Worm (Caenorhabditis elegans): ENCODE results near the gene Y43F8B.14.

Y43F8B.14 gene

DNA sequence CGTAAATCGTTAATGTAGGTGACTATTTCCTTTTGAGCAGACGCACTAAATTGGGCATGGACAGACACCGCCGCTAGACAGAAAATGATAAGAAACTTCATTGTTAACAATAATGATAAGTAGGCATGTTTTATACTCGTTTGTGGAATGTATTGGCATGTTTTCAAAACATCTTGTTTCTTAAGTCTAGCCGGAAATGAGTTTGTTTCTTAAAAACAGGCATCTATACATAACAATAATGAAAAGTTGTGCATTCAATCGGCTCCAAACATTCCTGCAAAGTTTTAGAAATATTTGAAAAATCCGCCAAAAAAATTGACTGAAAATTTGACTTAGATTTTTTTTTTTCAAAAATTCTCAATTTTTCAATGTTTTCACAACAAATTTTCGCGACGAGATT, 39.8 kb upstream of the Y43F8B.14 start, which contains the start of gene scl-21:
TSS of gene scl-21 (minus strand) at position 101 of the 400 bp plus-strand sequence.
- no peak for TF ChIP-seq egrh-3 (GFP tag; IDR thresholded peaks at IDR 0.05)
- TF ChIP-seq lsl-1 (GFP tag; optimal IDR thresholded peaks at IDR 0.05), result no peak
- TF ChIP-seq snpc-4 (GFP tag; optimal IDR thresholded peaks at IDR 0.05), result no peak
- TF ChIP-seq snpc-4 (tag; optimal IDR thresholded peaks at IDR 0.05), result no peak
- TF ChIP-seq F37B4.10 (GFP tag; IDR thresholded peaks at IDR 0.05), result no peak
- TF ChIP-seq let-607 (tag; optimal IDR thresholded peaks at IDR 0.05), result no peak
- no peak for TF ChIP-seq cebp-2 (GFP tag; IDR thresholded peaks at IDR 0.05)
- no peak for TF ChIP-seq hlh-26 (GFP tag; conservative IDR thresholded peaks at IDR 0.05)
- TF ChIP-seq fkh-3 (tag; optimal IDR thresholded peaks at IDR 0.05), result no peak
- no peak for TF ChIP-seq mes-4 (tag; optimal IDR thresholded peaks at IDR 0.05)
- TF ChIP-seq cebp-1 (GFP tag; IDR thresholded peaks at IDR 0.05), result no peak
- TF ChIP-seq cebp-1 (tag; optimal IDR thresholded peaks at IDR 0.05), result no peak
- TF ChIP-seq lin-54 (GFP tag; optimal IDR thresholded peaks at IDR 0.05), result no peak
- TF ChIP-seq bed-1 (GFP tag; IDR thresholded peaks at IDR 0.05), result no peak
- TF ChIP-seq ztf-22 (GFP tag; optimal IDR thresholded peaks at IDR 0.05), result no peak

DNA sequence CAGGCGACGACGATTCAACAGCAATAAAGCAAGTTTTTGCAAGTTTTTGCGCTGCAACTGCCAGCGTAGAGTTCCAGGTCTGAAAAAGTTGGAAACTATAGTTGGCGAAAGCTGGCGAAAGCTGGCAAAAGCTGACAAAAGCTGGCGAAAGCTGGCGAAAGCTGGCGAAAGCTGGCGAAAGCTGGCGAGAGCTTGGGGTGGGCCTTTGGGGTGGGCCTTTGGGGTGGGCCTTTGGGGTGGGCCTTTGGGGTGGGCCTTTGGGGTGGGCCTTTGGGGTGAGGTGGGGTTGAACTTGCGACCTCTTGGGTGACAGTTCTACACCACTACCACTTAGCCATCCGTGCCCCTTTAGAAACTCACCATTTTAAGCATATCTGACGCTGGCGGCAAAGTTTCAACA, 39.4 kb upstream of the Y43F8B.14 start:
- TF ChIP-seq bed-1 (GFP tag; IDR thresholded peaks at IDR 0.05), result no peak
- TF ChIP-seq pbrm-1 (GFP tag; IDR thresholded peaks at IDR 0.05), result no peak
- no peak for TF ChIP-seq atf-7 (tag; optimal IDR thresholded peaks at IDR 0.05)
- no peak for TF ChIP-seq cebp-1 (GFP tag; IDR thresholded peaks at IDR 0.05)
- no peak for TF ChIP-seq cebp-1 (tag; optimal IDR thresholded peaks at IDR 0.05)
- no peak for TF ChIP-seq chd-7 (tag; optimal IDR thresholded peaks at IDR 0.05)
- no peak for TF ChIP-seq ZK185.1 (tag; optimal IDR thresholded peaks at IDR 0.05; ENCODE audit: poor library complexity, severe bottlenecking)
- TF ChIP-seq C06A6.2 (GFP tag; conservative IDR thresholded peaks at IDR 0.05), result no peak
- TF ChIP-seq zfh-2 (GFP tag; conservative IDR thresholded peaks at IDR 0.05), result peak; percentile 83
- TF ChIP-seq ceh-100 (GFP tag; IDR thresholded peaks at IDR 0.05), result no peak
- 0 out of 2 replicates have a peak, but pooled peaks have one; percentile 11 for TF ChIP-seq mcd-1 (GFP tag; IDR thresholded peaks at IDR 0.05)
- TF ChIP-seq sptf-2 (GFP tag; optimal IDR thresholded peaks at IDR 0.05), result no peak
- no peak for TF ChIP-seq aptf-2 (GFP tag; conservative IDR thresholded peaks at IDR 0.05)
- TF ChIP-seq snpc-3.4 (tag; optimal IDR thresholded peaks at IDR 0.05), result no peak
- TF ChIP-seq snpc-4 (GFP tag; optimal IDR thresholded peaks at IDR 0.05), result no peak
- no peak for TF ChIP-seq snpc-4 (tag; optimal IDR thresholded peaks at IDR 0.05)
- TF ChIP-seq madf-10 (tag; optimal IDR thresholded peaks at IDR 0.05), result no peak
- TF ChIP-seq rpc-1 (optimal IDR thresholded peaks at IDR 0.05), result no peak
- TF ChIP-seq rpc-1 (tag; optimal IDR thresholded peaks at IDR 0.05), result peak; percentile 22
- TF ChIP-seq ztf-28 (GFP tag; IDR thresholded peaks at IDR 0.05), result 0 out of 2 replicates have a peak, but pooled peaks have one; percentile 36
- TF ChIP-seq egrh-3 (GFP tag; IDR thresholded peaks at IDR 0.05), result peak; percentile 72; the same call in 1 of the 2 replicates
- TF ChIP-seq nhr-27 (tag; optimal IDR thresholded peaks at IDR 0.05), result no peak
- TF ChIP-seq somi-1 (GFP tag; optimal IDR thresholded peaks at IDR 0.05), result no peak
- TF ChIP-seq lin-26 (GFP tag; IDR thresholded peaks at IDR 0.05), result no peak
- TF ChIP-seq nhr-90 (tag; optimal IDR thresholded peaks at IDR 0.05), result no peak

DNA sequence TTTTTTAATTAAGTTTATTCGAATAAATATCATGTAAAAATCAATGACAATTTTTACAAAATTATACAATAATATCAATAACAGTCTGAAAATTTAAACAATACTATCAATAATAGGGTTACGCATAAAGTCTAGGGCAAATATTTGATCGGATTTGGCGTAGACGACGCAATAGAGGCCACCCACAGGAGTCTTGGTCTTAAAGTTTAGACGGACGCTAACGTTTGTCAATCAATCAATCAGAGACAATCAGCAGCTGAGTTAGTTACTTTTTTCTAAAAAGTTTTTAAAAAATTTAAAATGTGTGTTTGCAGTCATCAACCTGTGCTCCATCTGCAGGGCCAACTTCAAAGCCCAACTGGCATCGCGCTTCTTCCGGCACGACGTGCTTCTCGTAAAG, 35.5 kb upstream of the Y43F8B.14 start, which contains the start of gene Y43F8B.29:
TSS of gene Y43F8B.29 (plus strand) at position 301 of the 400 bp plus-strand sequence.
- TF ChIP-seq ceh-100 (GFP tag; IDR thresholded peaks at IDR 0.05), result no peak
- no peak for TF ChIP-seq F49E8.2 (tag; optimal IDR thresholded peaks at IDR 0.05; ENCODE audit: insufficient read depth)
- TF ChIP-seq sea-2 (GFP tag; IDR thresholded peaks at IDR 0.05), result no peak
- no peak for TF ChIP-seq lsl-1 (GFP tag; optimal IDR thresholded peaks at IDR 0.05)
- TF ChIP-seq chd-7 (tag; optimal IDR thresholded peaks at IDR 0.05), result no peak
